Fruit fly (Drosophila melanogaster) whole organism, embryonic: Measurements from ENCODE around the gene CG7841.

Experiments
- Blimp-1 ChIP-seq: fragments of 200-800 bp; sonication (Bioruptor generic); optimal IDR thresholded peaks from 3 replicates; lab custom pipeline; 2018; ENCODE audit warnings: missing biosample characterization, missing genetic modification characterization, mild to moderate bottlenecking, moderate library complexity, missing genetic modification reagents
- CG10431 ChIP-seq: fragments of 200-800 bp; sonication (Bioruptor generic); optimal IDR thresholded peaks from 3 replicates; lab custom pipeline; 2018; ENCODE audit warnings: missing biosample characterization, mild to moderate bottlenecking, missing genetic modification characterization
- CG10959 ChIP-seq: fragments of 200-800 bp; sonication (Bioruptor generic); IDR thresholded peaks from 2 replicates; pipeline ENCODE4 v1.3.6; 2022; ENCODE audit warnings: missing biosample characterization, missing genetic modification characterization
- CG11560 ChIP-seq: fragments of 200-800 bp; sonication (Bioruptor generic); IDR thresholded peaks from 3 replicates; pipeline ENCODE4 v1.3.6; 2022; ENCODE audit warnings: missing biosample characterization, missing genetic modification characterization
- CG12219 ChIP-seq: fragments of 200-800 bp; sonication (Bioruptor generic); optimal IDR thresholded peaks from 3 replicates; lab custom pipeline; 2018; ENCODE audit warnings: missing biosample characterization, mild to moderate bottlenecking, missing genetic modification characterization
- CG12391 ChIP-seq: fragments of 200-800 bp; sonication (Bioruptor generic); optimal IDR thresholded peaks from 3 replicates; lab custom pipeline; 2018; ENCODE audit warnings: missing biosample characterization, mild to moderate bottlenecking, missing genetic modification characterization, moderate library complexity
- CG13287 ChIP-seq: fragments of 200-800 bp; sonication (Bioruptor generic); IDR thresholded peaks from 2 replicates; pipeline ENCODE4 v1.3.6; 2022; ENCODE audit warnings: missing biosample characterization, missing genetic modification characterization; ENCODE audit not compliant: partially characterized antibody
- CG13624 ChIP-seq: fragments of 200-800 bp; sonication (Bioruptor generic); optimal IDR thresholded peaks from 2 replicates; lab custom pipeline; 2016; ENCODE audit warnings: missing biosample characterization, missing genetic modification characterization
- CG14050 ChIP-seq: fragments of 200-800 bp; sonication (Bioruptor generic); IDR thresholded peaks from 3 replicates; pipeline ENCODE4 v1.3.6; 2022; ENCODE audit warnings: missing biosample characterization, missing genetic modification characterization
- CG14710 ChIP-seq: fragments of 200-800 bp; sonication (Bioruptor generic); optimal IDR thresholded peaks from 3 replicates; lab custom pipeline; 2019; ENCODE audit warnings: missing biosample characterization, mild to moderate bottlenecking, missing genetic modification characterization, moderate library complexity
- CG15479 ChIP-seq: fragments of 200-800 bp; sonication (Bioruptor generic); optimal IDR thresholded peaks from 3 replicates; lab custom pipeline; 2019; ENCODE audit warnings: missing biosample characterization, mild to moderate bottlenecking, missing genetic modification characterization, moderate library complexity
- CG15514 ChIP-seq: fragments of 200-800 bp; sonication (Bioruptor generic); optimal IDR thresholded peaks from 3 replicates; lab custom pipeline; 2017; ENCODE audit warnings: missing biosample characterization, missing genetic modification characterization, mild to moderate bottlenecking, moderate library complexity, missing genetic modification reagents
- CG17359 ChIP-seq: fragments of 200-800 bp; sonication (Bioruptor generic); optimal IDR thresholded peaks from 3 replicates; lab custom pipeline; 2018; ENCODE audit warnings: missing biosample characterization, mild to moderate bottlenecking, missing genetic modification characterization, moderate library complexity
- CG1792 ChIP-seq: fragments of 200-800 bp; sonication (Bioruptor generic); optimal IDR thresholded peaks from 2 replicates; lab custom pipeline; 2016; ENCODE audit warnings: missing biosample characterization, missing genetic modification characterization
- CG2712 ChIP-seq: fragments of 200-800 bp; optimal IDR thresholded peaks from 3 replicates; lab custom pipeline; 2019; ENCODE audit warnings: missing biosample characterization, mild to moderate bottlenecking, missing genetic modification characterization, moderate library complexity
- CG30020 ChIP-seq: fragments of 200-800 bp; optimal IDR thresholded peaks from 2 replicates; lab custom pipeline; 2019; ENCODE audit warnings: missing biosample characterization, mild to moderate bottlenecking, missing genetic modification characterization, moderate library complexity
- CG3995 ChIP-seq: fragments of 200-800 bp; sonication (Bioruptor generic); optimal IDR thresholded peaks from 3 replicates; lab custom pipeline; 2016; ENCODE audit warnings: missing biosample characterization, missing genetic modification characterization
- CG4282 ChIP-seq: fragments of 200-800 bp; sonication (Bioruptor generic); optimal IDR thresholded peaks from 2 replicates; lab custom pipeline; 2016; ENCODE audit warnings: missing biosample characterization, missing genetic modification characterization
- CG43689 ChIP-seq: fragments of 200-800 bp; sonication (Bioruptor generic); IDR thresholded peaks from 2 replicates; pipeline ENCODE4 v1.3.6; 2022; ENCODE audit warnings: missing biosample characterization, missing genetic modification characterization
- CG6683 ChIP-seq: fragments of 200-800 bp; sonication (Bioruptor generic); optimal IDR thresholded peaks from 2 replicates; lab custom pipeline; 2017; ENCODE audit warnings: missing biosample characterization, mild to moderate bottlenecking, missing genetic modification characterization, missing genetic modification reagents
- CG9609 ChIP-seq: fragments of 200-800 bp; sonication (Bioruptor generic); optimal IDR thresholded peaks from 3 replicates; lab custom pipeline; 2016; ENCODE audit warnings: missing biosample characterization, missing genetic modification characterization
- CG9876 ChIP-seq: fragments of 200-800 bp; sonication (Bioruptor generic); optimal IDR thresholded peaks from 2 replicates; lab custom pipeline; 2016; ENCODE audit warnings: missing biosample characterization, missing genetic modification characterization
- CTCF ChIP-seq: fragments of 200-800 bp; sonication (Bioruptor generic); optimal IDR thresholded peaks from 2 replicates; lab custom pipeline; 2017; ENCODE audit warnings: missing biosample characterization, mild to moderate bottlenecking, missing genetic modification characterization, moderate library complexity
- CoRest ChIP-seq: fragments of 200-800 bp; sonication (Bioruptor generic); optimal IDR thresholded peaks from 3 replicates; lab custom pipeline; 2018; ENCODE audit warnings: missing biosample characterization, mild to moderate bottlenecking, missing genetic modification characterization, moderate library complexity
- D19A ChIP-seq: fragments of 200-800 bp; optimal IDR thresholded peaks from 3 replicates; lab custom pipeline; 2019; ENCODE audit warnings: missing biosample characterization, mild to moderate bottlenecking, missing genetic modification characterization, moderate library complexity
- Dek ChIP-seq: fragments of 200-800 bp; sonication (Bioruptor generic); optimal IDR thresholded peaks from 3 replicates; lab custom pipeline; 2019; ENCODE audit warnings: missing biosample characterization, mild to moderate bottlenecking, missing genetic modification characterization, moderate library complexity
- Fer1 ChIP-seq: fragments of 200-800 bp; sonication (Bioruptor generic); optimal IDR thresholded peaks from 2 replicates; lab custom pipeline; 2017; ENCODE audit warnings: missing biosample characterization, mild to moderate bottlenecking, missing genetic modification characterization
- HLHmδ ChIP-seq: fragments of 200-800 bp; sonication (Bioruptor generic); optimal IDR thresholded peaks from 2 replicates; lab custom pipeline; 2018; ENCODE audit warnings: missing biosample characterization, mild to moderate bottlenecking, missing genetic modification characterization, moderate library complexity
- Lim3 ChIP-seq: fragments of 200-800 bp; sonication (Bioruptor generic); IDR thresholded peaks from 2 replicates; pipeline ENCODE4 v1.3.6; 2022; ENCODE audit warnings: missing biosample characterization, missing genetic modification characterization
- Mad ChIP-seq: fragments of 200-800 bp; sonication (Bioruptor generic); optimal IDR thresholded peaks from 2 replicates; lab custom pipeline; 2016; ENCODE audit warnings: missing biosample characterization, missing genetic modification characterization
- NK7.1 ChIP-seq: fragments of 200-800 bp; sonication (Bioruptor generic); optimal IDR thresholded peaks from 3 replicates; lab custom pipeline; 2016; ENCODE audit warnings: missing biosample characterization, missing genetic modification characterization
- Poxn ChIP-seq: fragments of 200-800 bp; sonication (Bioruptor generic); IDR thresholded peaks from 2 replicates; pipeline ENCODE4 v1.3.6; 2022; ENCODE audit warnings: missing biosample characterization, missing genetic modification characterization
- Scr ChIP-seq: fragments of 200-800 bp; sonication (Bioruptor generic); IDR thresholded peaks from 2 replicates; pipeline ENCODE4 v1.3.6; 2022; ENCODE audit warnings: missing biosample characterization, missing genetic modification characterization; ENCODE audit not compliant: partially characterized antibody
- Trl ChIP-seq, 3 experiments: fragments of >200 bp in 2 of 3; fragments of 200-800 bp in 1 of 3; sonication (Bioruptor generic) in 1 of 3; optimal IDR thresholded peaks; 2 replicates in 1 of 3; 3 replicates in 2 of 3; lab custom pipeline; 2016 to 2017; ENCODE audit warnings: missing biosample characterization in 1 of 3, missing genetic modification characterization in 1 of 3
- ac ChIP-seq: fragments of 200-800 bp; sonication (Bioruptor generic); optimal IDR thresholded peaks from 3 replicates; lab custom pipeline; 2017; ENCODE audit warnings: missing biosample characterization, mild to moderate bottlenecking, missing genetic modification characterization
- btn ChIP-seq: fragments of 200-800 bp; sonication (Bioruptor generic); optimal IDR thresholded peaks from 2 replicates; lab custom pipeline; 2016; ENCODE audit warnings: missing biosample characterization, missing genetic modification characterization
- chinmo ChIP-seq: fragments of 200-800 bp; sonication (Bioruptor generic); IDR thresholded peaks from 4 replicates; pipeline ENCODE4 v1.3.6; 2022; ENCODE audit warnings: missing biosample characterization, missing genetic modification characterization; ENCODE audit not compliant: partially characterized antibody
- corto ChIP-seq: fragments of 200-800 bp; sonication (Bioruptor generic); optimal IDR thresholded peaks from 2 replicates; lab custom pipeline; 2016; ENCODE audit warnings: missing biosample characterization, mild to moderate bottlenecking, missing genetic modification characterization, moderate library complexity
- da ChIP-seq: fragments of 200-800 bp; sonication (Bioruptor generic); optimal IDR thresholded peaks from 2 replicates; lab custom pipeline; 2016; ENCODE audit warnings: missing biosample characterization, missing genetic modification characterization
- exex ChIP-seq: fragments of 200-800 bp; sonication (Bioruptor generic); optimal IDR thresholded peaks from 4 replicates; lab custom pipeline; 2018; ENCODE audit warnings: missing biosample characterization, mild to moderate bottlenecking, missing genetic modification characterization, moderate library complexity
- gce ChIP-seq: fragments of 200-800 bp; sonication (Bioruptor generic); IDR thresholded peaks from 3 replicates; pipeline ENCODE4 v1.3.6; 2022; ENCODE audit warnings: missing biosample characterization, missing genetic modification characterization
- lbe ChIP-seq: fragments of 200-800 bp; sonication (Bioruptor generic); optimal IDR thresholded peaks from 2 replicates; lab custom pipeline; 2016; ENCODE audit warnings: missing biosample characterization, mild to moderate bottlenecking, missing genetic modification characterization
- luna ChIP-seq: fragments of 200-800 bp; sonication (Bioruptor generic); optimal IDR thresholded peaks from 2 replicates; lab custom pipeline; 2016; ENCODE audit warnings: missing biosample characterization, missing genetic modification characterization
- pzg ChIP-seq: fragments of 200-800 bp; sonication (Bioruptor generic); optimal IDR thresholded peaks from 3 replicates; lab custom pipeline; 2018; ENCODE audit warnings: missing biosample characterization, mild to moderate bottlenecking, missing genetic modification characterization, moderate library complexity
- sens ChIP-seq: fragments of 200-800 bp; sonication (Bioruptor generic); peaks from one replicate; lab custom pipeline; 2016; ENCODE audit warnings: missing biosample characterization, missing genetic modification characterization
- so ChIP-seq: fragments of 200-800 bp; sonication (Bioruptor generic); IDR thresholded peaks from 3 replicates; pipeline ENCODE4 v1.3.6; 2022; ENCODE audit warnings: missing biosample characterization, missing genetic modification characterization
- zfh1 ChIP-seq: fragments of 200-800 bp; sonication (Bioruptor generic); IDR thresholded peaks from 3 replicates; pipeline ENCODE4 v1.3.6; 2022; ENCODE audit warnings: missing biosample characterization, missing genetic modification characterization

The CG7841 gene

dm6 chr3L:15514405-15514804 is 6.4 kb upstream of the CG7841 start (continued):
- TF ChIP-seq CG6683 (GFP tag; lab: Kevin White, UChicago) (no peak), Mad (no peak), CG43689 (GFP tag; lab: Robert Waterston, UW) (no peak), CG30020 (no peak)
- TF ChIP-seq, all 482 proteins: peak for 66

dm6 chr3L:15513726-15514125 is 5.7 kb upstream of the CG7841 start:
- no peak for TF ChIP-seq zfh1 (GFP tag; lab: Robert Waterston, UW)
- no peak for TF ChIP-seq CG9876 (GFP tag; lab: Kevin White, UChicago)
- no peak for TF ChIP-seq CG13624
- peak; percentile 49 for TF ChIP-seq exex (tag; lab: Kevin White, UChicago)

dm6 chr3L:15513264-15513663 is 5.2 kb upstream of the CG7841 start:
- TF ChIP-seq Dek (tag; lab: Kevin White, UChicago) = no peak
- TF ChIP-seq CTCF (GFP tag; lab: Kevin White, UChicago) = no peak
- no peak for TF ChIP-seq CoRest (tag; lab: Kevin White, UChicago)
- no peak for TF ChIP-seq CG17359 (tag; lab: Kevin White, UChicago)
- no peak for TF ChIP-seq CG3995
- TF ChIP-seq so (GFP tag; lab: Robert Waterston, UW) = no peak
- no peak for TF ChIP-seq sens (GFP tag; lab: Kevin White, UChicago)
- no peak for TF ChIP-seq D19A
- no peak for TF ChIP-seq CG12391 (tag; lab: Kevin White, UChicago)
- no peak for TF ChIP-seq CG14050
- no peak for TF ChIP-seq CG1792 (GFP tag; lab: Kevin White, UChicago)
- TF ChIP-seq btn (GFP tag; lab: Kevin White, UChicago) = no peak
- no peak for TF ChIP-seq luna (GFP tag; lab: Kevin White, UChicago)
- TF ChIP-seq gce (GFP tag; lab: Robert Waterston, UW) = no peak
- no peak for TF ChIP-seq Poxn
- TF ChIP-seq Scr (GFP tag; lab: Robert Waterston, UW) = no peak

- TF ChIP-seq CG10431 (GFP tag; lab: Kevin White, UChicago) (no peak), CG14710 (tag; lab: Kevin White, UChicago) (peak; percentile 26), Blimp-1 (GFP tag; lab: Kevin White, UChicago) (peak; percentile 47), da (GFP tag; lab: Kevin White, UChicago) (no peak), corto (GFP tag; lab: Kevin White, UChicago) (peak; percentile 50), CG15514 (peak; percentile 60), CG4282 (GFP tag; lab: Kevin White, UChicago) (no peak), CG13287 (GFP tag; lab: Robert Waterston, UW) (no peak), CG2712 (tag; lab: Kevin White, UChicago) (peak; percentile 13), CG9609 (no peak), lbe (GFP tag; lab: Kevin White, UChicago) (peak; percentile 14), CG12219 (no peak), HLHmδ (GFP tag; lab: Kevin White, UChicago) (no peak), NK7.1 (GFP tag; lab: Kevin White, UChicago) (no peak), ac (GFP tag; lab: Kevin White, UChicago) (peak; percentile 58), Lim3 (GFP tag; lab: Robert Waterston, UW) (no peak), CG11560 (no peak), chinmo (0 out of 4 replicates have a peak, but pooled peaks have one; percentile 48), Trl (optimal IDR thresholded peaks at IDR 0.05; lab: Kevin White, UChicago) (peak; percentile 10 to 68), Trl (GFP tag; optimal IDR thresholded peaks at IDR 0.05; lab: Kevin White, UChicago) (no peak), pzg (GFP tag; lab: Kevin White, UChicago) (no peak), Fer1 (GFP tag; lab: Kevin White, UChicago) (no peak), CG15479 (GFP tag; lab: Kevin White, UChicago) (peak; percentile 32), CG10959 (GFP tag; lab: Robert Waterston, UW) (no peak)
Measured at dm6 chr3L:15511688-15512250, 3.7 kb upstream of the CG7841 start.
